Fruit fly (Drosophila melanogaster): ENCODE results near the gene Abcd1.

Abcd1 gene

dm6 chr4:179920-180261, 13.7 kb downstream of the Abcd1 start:
- TF ChIP-seq usp (GFP tag; optimal IDR thresholded peaks at IDR 0.05) (no peak), Hr83 (GFP tag; optimal IDR thresholded peaks at IDR 0.05; ENCODE audit: poor library complexity, severe bottlenecking) (no peak), sv (GFP tag; optimal IDR thresholded peaks at IDR 0.05) (no peak), Rel (GFP tag; optimal IDR thresholded peaks at IDR 0.05) (no peak), Rel (tag; optimal IDR thresholded peaks at IDR 0.05) (no peak)

dm6 chr4:179062-179919, 14.3 kb downstream of the Abcd1 start, which contains the start of gene Arl4:
Arl4 (minus strand) TSS chr4:179389.
- TF ChIP-seq usp (GFP tag; optimal IDR thresholded peaks at IDR 0.05) (no peak), Myc (optimal IDR thresholded peaks at IDR 0.05) (peak; percentile 48), lola (GFP tag; optimal IDR thresholded peaks at IDR 0.05) (peak; percentile 24), woc (GFP tag; optimal IDR thresholded peaks at IDR 0.05) (peak; percentile 81), Vsx2 (GFP tag; optimal IDR thresholded peaks at IDR 0.05; ENCODE audit: partially characterized antibody) (no peak), N (GFP tag; optimal IDR thresholded peaks at IDR 0.05) (peak; percentile 100), sage (GFP tag; optimal IDR thresholded peaks at IDR 0.05) (no peak), Hr83 (GFP tag; optimal IDR thresholded peaks at IDR 0.05; ENCODE audit: poor library complexity, severe bottlenecking) (no peak), fru (GFP tag; optimal IDR thresholded peaks at IDR 0.05) (no peak), Hr78 (GFP tag; optimal IDR thresholded peaks at IDR 0.05) (peak; percentile 92)

dm6 chr4:175245-175644, 18.4 kb downstream of the Abcd1 start, which contains the start of gene CG33978:
CG33978 (minus strand) TSS chr4:175639.
- TF ChIP-seq dmrt93B (GFP tag; optimal IDR thresholded peaks at IDR 0.05) (no peak), Myc (optimal IDR thresholded peaks at IDR 0.05) (no peak), Hnf4 (GFP tag; optimal IDR thresholded peaks at IDR 0.05) (no peak), rgr (GFP tag; optimal IDR thresholded peaks at IDR 0.05) (no peak), brk (GFP tag; optimal IDR thresholded peaks at IDR 0.05) (no peak), Rel (GFP tag; optimal IDR thresholded peaks at IDR 0.05) (no peak), Rel (tag; optimal IDR thresholded peaks at IDR 0.05) (no peak), CG32264 (GFP tag; optimal IDR thresholded peaks at IDR 0.05) (no peak)

dm6 chr4:174526-174925, 19.1 kb downstream of the Abcd1 start:
- TF ChIP-seq foxo (GFP tag; optimal IDR thresholded peaks at IDR 0.05), result no peak
- no peak for TF ChIP-seq tai (GFP tag; optimal IDR thresholded peaks at IDR 0.05)
- TF ChIP-seq fru (GFP tag; optimal IDR thresholded peaks at IDR 0.05), result no peak

dm6 chr4:167515-167914, 26.1 kb downstream of the Abcd1 start:
- no peak for TF ChIP-seq brk (GFP tag; optimal IDR thresholded peaks at IDR 0.05)
- TF ChIP-seq rgr (GFP tag; optimal IDR thresholded peaks at IDR 0.05), result no peak
- TF ChIP-seq Hnf4 (GFP tag; optimal IDR thresholded peaks at IDR 0.05), result no peak
- TF ChIP-seq ey (GFP tag; optimal IDR thresholded peaks at IDR 0.05), result no peak
- no peak for TF ChIP-seq foxo (GFP tag; optimal IDR thresholded peaks at IDR 0.05)
- no peak for TF ChIP-seq CG9705 (GFP tag; optimal IDR thresholded peaks at IDR 0.05)
- TF ChIP-seq Dfd (GFP tag; optimal IDR thresholded peaks at IDR 0.05), result no peak
- TF ChIP-seq Hr78 (GFP tag; optimal IDR thresholded peaks at IDR 0.05), result no peak
- TF ChIP-seq HLH106 (tag; optimal IDR thresholded peaks at IDR 0.05), result no peak
- TF ChIP-seq Abd-B (GFP tag; optimal IDR thresholded peaks at IDR 0.05), result no peak
- no peak for TF ChIP-seq CG32264 (GFP tag; optimal IDR thresholded peaks at IDR 0.05)
- no peak for TF ChIP-seq Jra (GFP tag; optimal IDR thresholded peaks at IDR 0.05)

- TF ChIP-seq dmrt93B (GFP tag; optimal IDR thresholded peaks at IDR 0.05) (no peak), Dfd (GFP tag; optimal IDR thresholded peaks at IDR 0.05) (peak; percentile 93), Abd-B (GFP tag; optimal IDR thresholded peaks at IDR 0.05) (no peak)
Observed at dm6 chr4:165159-165558, 28.5 kb downstream of the Abcd1 start.

dm6 chr4:155977-156376, 37.7 kb downstream of the Abcd1 start, which contains the start of gene CG31997:
CG31997 (minus strand) TSS chr4:156060.
- TF ChIP-seq sv (GFP tag; optimal IDR thresholded peaks at IDR 0.05) (no peak), fru (GFP tag; optimal IDR thresholded peaks at IDR 0.05) (peak; percentile 80)

Measured in whole organism, wandering third instar larva.